Worm (Caenorhabditis elegans): ENCODE measurements around the gene R10D12.8.

- TF ChIP-seq K02D7.2 (tag; optimal IDR thresholded peaks at IDR 0.05) (no peak), F13H6.1 (tag; optimal IDR thresholded peaks at IDR 0.05) (no peak), tbx-2 (tag; optimal IDR thresholded peaks at IDR 0.05) (no peak), hlh-30 (tag; optimal IDR thresholded peaks at IDR 0.05; ENCODE audit: insufficient read depth) (no peak), lim-6 (tag; optimal IDR thresholded peaks at IDR 0.05) (no peak), dmd-4 (tag; optimal IDR thresholded peaks at IDR 0.05; ENCODE audit: borderline replicate concordance) (no peak), ceh-18 (tag; optimal IDR thresholded peaks at IDR 0.05) (no peak), ceh-30 (tag; optimal IDR thresholded peaks at IDR 0.05) (no peak), C08G9.2 (tag; optimal IDR thresholded peaks at IDR 0.05) (no peak), pha-2 (tag; optimal IDR thresholded peaks at IDR 0.05) (no peak), ceh-48 (tag; optimal IDR thresholded peaks at IDR 0.05) (no peak)
Measured at ce11 chrV:13908120-13908915, 44.8 kb downstream of the R10D12.8 start.
